Worm (Caenorhabditis elegans) whole organism, L4 larva: ENCODE data around the gene tofu-2.

ENCODE experiments used
- F26F4.8 ChIP-seq: fragments of 200-800 bp; sonication (Bioruptor generic); conservative IDR thresholded peaks from 2 replicates; pipeline ENCODE4 v1.3.6; 2022; ENCODE audit warnings: missing genetic modification characterization, missing compliant biosample characterization
- F49E8.2 ChIP-seq: sonication (generic microtip); optimal IDR thresholded peaks from 2 replicates; lab custom pipeline; 2016; ENCODE audit warnings: missing compliant biosample characterization, mild to moderate bottlenecking, missing genetic modification characterization, borderline replicate concordance
- R02D3.7 ChIP-seq: fragments of 150-350 bp; sonication (generic microtip); optimal IDR thresholded peaks from 3 replicates; lab custom pipeline; 2014; ENCODE audit warnings: missing biosample characterization, missing genetic modification characterization
- aly-2 ChIP-seq: sonication (generic microtip); optimal IDR thresholded peaks from 2 replicates; lab custom pipeline; 2018; ENCODE audit warnings: missing biosample characterization, missing genetic modification characterization
- ama-1 ChIP-seq: fragments of 150-350 bp; optimal IDR thresholded peaks from 2 replicates; lab custom pipeline; 2014; ENCODE audit warnings: inconsistent platforms, mixed read lengths
- ceh-20 ChIP-seq: fragments of 200-800 bp; sonication (Bioruptor generic); IDR thresholded peaks from 2 replicates; pipeline ENCODE4 v1.3.6; 2022; ENCODE audit warnings: missing genetic modification reagents, missing genetic modification characterization, missing compliant biosample characterization
- ceh-44 ChIP-seq: fragments of 200-800 bp; sonication (Bioruptor generic); IDR thresholded peaks from 2 replicates; pipeline ENCODE4 v1.3.6; 2022; ENCODE audit warnings: missing genetic modification reagents, missing genetic modification characterization, missing compliant biosample characterization
- ceh-82 ChIP-seq: sonication (generic microtip); optimal IDR thresholded peaks from 2 replicates; lab custom pipeline; 2017; ENCODE audit warnings: missing biosample characterization, missing genetic modification characterization
- daf-16 ChIP-seq, 3 experiments: sonication (generic microtip); optimal IDR thresholded peaks; 2 replicates each; lab custom pipeline; 2016 to 2017; ENCODE audit warnings: missing genetic modification characterization in 3 of 3, missing genetic modification reagents in 3 of 3, mild to moderate bottlenecking in 2 of 3, missing compliant biosample characterization in 2 of 3, missing biosample characterization in 1 of 3, moderate library complexity in 1 of 3
- dmd-9 ChIP-seq: fragments of 200-800 bp; sonication (Bioruptor generic); IDR thresholded peaks from 2 replicates; pipeline ENCODE4 v1.3.6; 2022; ENCODE audit warnings: missing genetic modification reagents, missing genetic modification characterization, missing compliant biosample characterization
- egl-43 ChIP-seq: fragments of 200-800 bp; sonication (Bioruptor generic); IDR thresholded peaks from 2 replicates; pipeline ENCODE4 v1.3.6; 2022; ENCODE audit warnings: missing genetic modification reagents, missing genetic modification characterization, missing compliant biosample characterization
- fkh-10 ChIP-seq: fragments of 150-350 bp; optimal IDR thresholded peaks from 2 replicates; lab custom pipeline; 2014; ENCODE audit warnings: missing biosample characterization, missing genetic modification reagents, missing genetic modification characterization
- hif-1 ChIP-seq, 2 experiments: sonication (generic microtip); optimal IDR thresholded peaks; 2 replicates each; lab custom pipeline; 2016 to 2017; ENCODE audit warnings: missing compliant biosample characterization in 2 of 2, missing genetic modification characterization in 2 of 2, missing genetic modification reagents in 2 of 2, missing genotype in 2 of 2, mild to moderate bottlenecking in 1 of 2
- hmg-1.1 ChIP-seq: fragments of 200-800 bp; sonication (Bioruptor generic); IDR thresholded peaks from 2 replicates; pipeline ENCODE4 v1.3.6; 2022; ENCODE audit warnings: missing genetic modification reagents, missing genetic modification characterization, missing compliant biosample characterization
- lim-7 ChIP-seq: fragments of 200-800 bp; sonication (Bioruptor generic); IDR thresholded peaks from 2 replicates; pipeline ENCODE4 v1.3.6; 2022; ENCODE audit warnings: missing genetic modification characterization, missing compliant biosample characterization
- lin-13 ChIP-seq: fragments of 150-350 bp; optimal IDR thresholded peaks from 2 replicates; lab custom pipeline; 2014; ENCODE audit warnings: missing biosample characterization, missing genetic modification reagents, missing genetic modification characterization
- lin-15B ChIP-seq: fragments of 150-350 bp; sonication (generic microtip); optimal IDR thresholded peaks from 3 replicates; lab custom pipeline; 2014; ENCODE audit warnings: missing biosample characterization, missing genetic modification characterization
- lin-38 ChIP-seq: fragments of 200-800 bp; sonication (Bioruptor generic); IDR thresholded peaks from 2 replicates; pipeline ENCODE4 v1.3.6; 2022; ENCODE audit warnings: missing genetic modification reagents, missing genetic modification characterization, missing compliant biosample characterization
- lin-39 ChIP-seq: fragments of 150-350 bp; optimal IDR thresholded peaks from 2 replicates; lab custom pipeline; 2014; ENCODE audit warnings: missing biosample characterization, missing genetic modification reagents, missing genetic modification characterization
- lir-3 ChIP-seq: sonication (generic microtip); optimal IDR thresholded peaks from 2 replicates; lab custom pipeline; 2016; ENCODE audit warnings: mild to moderate bottlenecking, missing genetic modification characterization, missing compliant biosample characterization
- madf-5 ChIP-seq, 2 experiments: fragments of 200-800 bp; sonication (Bioruptor generic); IDR thresholded peaks; 2 replicates each; pipeline ENCODE4 v1.3.6; 2022; ENCODE audit warnings: missing compliant biosample characterization in 2 of 2, missing genetic modification characterization in 2 of 2
- mdl-1 ChIP-seq, 2 experiments: fragments of 150-350 bp in 1 of 2; sonication (generic microtip) in 1 of 2; optimal IDR thresholded peaks; 2 replicates each; lab custom pipeline; 2014 to 2017; ENCODE audit warnings: missing biosample characterization in 2 of 2, missing genetic modification characterization in 2 of 2
- mes-2 ChIP-seq: sonication (generic microtip); optimal IDR thresholded peaks from 2 replicates; lab custom pipeline; 2016; ENCODE audit warnings: missing genotype, mild to moderate bottlenecking, missing genetic modification characterization, missing compliant biosample characterization; ENCODE audit not compliant: poor library complexity, severe bottlenecking
- nhr-102 ChIP-seq: sonication (generic microtip); optimal IDR thresholded peaks from 2 replicates; lab custom pipeline; 2016; ENCODE audit warnings: mild to moderate bottlenecking, missing genetic modification characterization, moderate library complexity, missing compliant biosample characterization
- nhr-28 ChIP-seq: fragments of 150-350 bp; optimal IDR thresholded peaks from 2 replicates; lab custom pipeline; 2014; ENCODE audit warnings: missing biosample characterization, missing genetic modification characterization
- nhr-76 ChIP-seq: fragments of 150-350 bp; optimal IDR thresholded peaks from 2 replicates; lab custom pipeline; 2014; ENCODE audit warnings: missing biosample characterization, missing genetic modification characterization
- snpc-1.2 ChIP-seq: fragments of 200-800 bp; sonication (Bioruptor generic); IDR thresholded peaks from 2 replicates; pipeline ENCODE4 v1.3.6; 2022; ENCODE audit warnings: missing genetic modification reagents, missing genetic modification characterization, missing compliant biosample characterization
- spr-1 ChIP-seq: sonication (generic microtip); optimal IDR thresholded peaks from 2 replicates; lab custom pipeline; 2016; ENCODE audit warnings: mild to moderate bottlenecking, missing genetic modification characterization, missing compliant biosample characterization
- unc-62 ChIP-seq, 3 experiments: fragments of 150-350 bp in 1 of 3; sonication (generic microtip); optimal IDR thresholded peaks in 2 of 3; peaks in 1 of 3; 1 replicate in 1 of 3; 2 replicates in 2 of 3; lab custom pipeline; 2014 to 2017; ENCODE audit warnings: missing biosample characterization in 3 of 3, missing genetic modification characterization in 3 of 3, missing genetic modification reagents in 3 of 3, missing genotype in 1 of 3
- zfp-2 ChIP-seq: sonication (generic microtip); optimal IDR thresholded peaks from 2 replicates; lab custom pipeline; 2016; ENCODE audit warnings: mild to moderate bottlenecking, missing genetic modification characterization, missing compliant biosample characterization
- zfp-3 ChIP-seq: fragments of 200-800 bp; sonication (Bioruptor generic); conservative IDR thresholded peaks from 2 replicates; pipeline ENCODE4 v1.3.6; 2022; ENCODE audit warnings: missing genetic modification reagents, missing genetic modification characterization, missing compliant biosample characterization
- zip-11 ChIP-seq: fragments of 200-800 bp; sonication (Bioruptor generic); IDR thresholded peaks from 2 replicates; pipeline ENCODE4 v1.3.6; 2022; ENCODE audit warnings: missing genetic modification characterization, missing compliant biosample characterization
- ztf-11 ChIP-seq: fragments of 150-350 bp; optimal IDR thresholded peaks from 2 replicates; lab custom pipeline; 2014; ENCODE audit warnings: missing biosample characterization, missing genetic modification characterization

Gene tofu-2

ce11 chrV:7027055-7027454, 24.0 kb downstream of the tofu-2 start, which contains the start of gene F20A1.6:
Gene F20A1.6, minus strand, starts transcription at chrV:7027155.
- no peak for TF ChIP-seq aly-2 (tag; lab: Kevin White, UChicago)
- TF ChIP-seq mdl-1 (tag; optimal IDR thresholded peaks at IDR 0.05; lab: Kevin White, UChicago): no peak
- TF ChIP-seq ceh-82 (tag; lab: Kevin White, UChicago): no peak
- no peak for TF ChIP-seq ama-1 (lab: Kevin White, UChicago)
- TF ChIP-seq nhr-102 (tag; lab: Kevin White, UChicago): no peak
- no peak for TF ChIP-seq lim-7
- no peak for TF ChIP-seq egl-43 (GFP tag; lab: Robert Waterston, UW)
- no peak for TF ChIP-seq lin-13 (GFP tag; lab: Kevin White, UChicago)
- TF ChIP-seq daf-16 (GFP tag; optimal IDR thresholded peaks at IDR 0.05; lab: Kevin White, UChicago): no peak
- TF ChIP-seq daf-16 (tag; optimal IDR thresholded peaks at IDR 0.05; lab: Kevin White, UChicago): no peak
- TF ChIP-seq madf-5 (GFP tag; IDR thresholded peaks at IDR 0.05; lab: Robert Waterston, UW): no peak
- no peak for TF ChIP-seq F26F4.8 (GFP tag; lab: Robert Waterston, UW)
- no peak for TF ChIP-seq ztf-11 (tag; lab: Kevin White, UChicago)
- TF ChIP-seq zfp-2 (tag; lab: Kevin White, UChicago): no peak
- TF ChIP-seq hmg-1.1: no peak
- no peak for TF ChIP-seq unc-62 (GFP tag; optimal IDR thresholded peaks at IDR 0.05 in 1 of 2; lab: Kevin White, UChicago)
- TF ChIP-seq unc-62 (tag; optimal IDR thresholded peaks at IDR 0.05; lab: Kevin White, UChicago): no peak
- TF ChIP-seq zip-11 (GFP tag; lab: Robert Waterston, UW): no peak

ce11 chrV:7022981-7023380, 28.1 kb downstream of the tofu-2 start:
- TF ChIP-seq lin-38 (GFP tag; lab: Robert Waterston, UW) (no peak), lin-39 (tag; lab: Kevin White, UChicago) (no peak), mes-2 (no peak), zfp-3 (GFP tag; lab: Robert Waterston, UW) (no peak), hif-1 (tag; optimal IDR thresholded peaks at IDR 0.05; lab: Kevin White, UChicago) (no peak), spr-1 (tag; lab: Kevin White, UChicago) (no peak), dmd-9 (GFP tag; lab: Robert Waterston, UW) (no peak), ztf-11 (tag; lab: Kevin White, UChicago) (no peak)

- TF ChIP-seq daf-16 (GFP tag; optimal IDR thresholded peaks at IDR 0.05; lab: Kevin White, UChicago): no peak
- TF ChIP-seq daf-16 (tag; optimal IDR thresholded peaks at IDR 0.05; lab: Kevin White, UChicago): no peak
- no peak for TF ChIP-seq ceh-44
These were observed 29.3 kb downstream of the tofu-2 start, which contains the start of gene F20A1.4 for ce11 chrV:7021772-7022171. Gene F20A1.4, minus strand, starts transcription at chrV:7021872.

- TF ChIP-seq lir-3 (no peak), spr-1 (tag; lab: Kevin White, UChicago) (no peak), unc-62 (GFP tag; optimal IDR thresholded peaks at IDR 0.05 in 1 of 2; lab: Kevin White, UChicago) (no peak), unc-62 (tag; optimal IDR thresholded peaks at IDR 0.05; lab: Kevin White, UChicago) (no peak), nhr-28 (tag; lab: Kevin White, UChicago) (no peak), snpc-1.2 (no peak), fkh-10 (GFP tag; lab: Kevin White, UChicago) (no peak), nhr-76 (tag; lab: Kevin White, UChicago) (no peak), R02D3.7 (tag; lab: Kevin White, UChicago) (no peak), ceh-20 (GFP tag; lab: Robert Waterston, UW) (no peak), F49E8.2 (tag; lab: Kevin White, UChicago) (no peak), ama-1 (lab: Kevin White, UChicago) (no peak), lin-15B (tag; lab: Kevin White, UChicago) (no peak), lin-38 (GFP tag; lab: Robert Waterston, UW) (no peak)
These were observed 34.0 kb downstream of the tofu-2 start, which contains the start of gene srsx-32 for ce11 chrV:7017059-7017458. Gene srsx-32, plus strand, starts transcription at chrV:7017359.
